Worm (Caenorhabditis elegans): ENCODE measurements around the gene F40F11.3.

- no peak for TF ChIP-seq nhr-90 (tag; optimal IDR thresholded peaks at IDR 0.05; ENCODE audit: poor library complexity)
- no peak for TF ChIP-seq unc-62 (GFP tag; optimal IDR thresholded peaks at IDR 0.05)
- no peak for TF ChIP-seq ama-1 (optimal IDR thresholded peaks at IDR 0.05)
- TF ChIP-seq nhr-71 (tag; optimal IDR thresholded peaks at IDR 0.05) = no peak
- no peak for TF ChIP-seq efl-3 (GFP tag; optimal IDR thresholded peaks at IDR 0.05)
- no peak for TF ChIP-seq ets-5 (GFP tag; IDR thresholded peaks at IDR 0.05)
- no peak for TF ChIP-seq unc-86 (tag; optimal IDR thresholded peaks at IDR 0.05)
- TF ChIP-seq nhr-47 (tag; optimal IDR thresholded peaks at IDR 0.05) = no peak
- no peak for TF ChIP-seq ceh-8 (GFP tag; optimal IDR thresholded peaks at IDR 0.05)
- TF ChIP-seq mef-2 (tag; optimal IDR thresholded peaks at IDR 0.05) = no peak
- no peak for TF ChIP-seq lsy-2 (tag; optimal IDR thresholded peaks at IDR 0.05)
- TF ChIP-seq lin-39 (tag; optimal IDR thresholded peaks at IDR 0.05) = no peak
Observed at ce11 chrIV:11548671-11549070, 45.1 kb downstream of the F40F11.3 start, which contains the start of gene M04B2.7.

Measured in whole organism, L1 larva.